Fruit fly (Drosophila melanogaster) whole organism: ENCODE measurements around the gene Alg2.

Experiments
- CG8478 ChIP-seq: fragments of >200 bp; optimal IDR thresholded peaks from 2 replicates; lab custom pipeline; 2018; ENCODE audit warnings: inconsistent platforms
- Dll ChIP-seq: fragments of >200 bp; optimal IDR thresholded peaks from 2 replicates; lab custom pipeline; 2017
- EcR ChIP-seq, 2 experiments: fragments of >200 bp; optimal IDR thresholded peaks; 2 replicates each; lab custom pipeline; 2017; ENCODE audit warnings: missing biosample characterization in 2 of 2, missing genetic modification characterization in 2 of 2, missing genetic modification reagents in 2 of 2
- pan ChIP-seq: fragments of >200 bp; optimal IDR thresholded peaks from 2 replicates; lab custom pipeline; 2017
- psq ChIP-seq: fragments of >200 bp; optimal IDR thresholded peaks from 2 replicates; lab custom pipeline; 2017
- usp ChIP-seq: fragments of >200 bp; optimal IDR thresholded peaks from 2 replicates; lab custom pipeline; 2017; ENCODE audit warnings: missing biosample characterization, missing genetic modification characterization, mixed read lengths

Gene Alg2

DNA sequence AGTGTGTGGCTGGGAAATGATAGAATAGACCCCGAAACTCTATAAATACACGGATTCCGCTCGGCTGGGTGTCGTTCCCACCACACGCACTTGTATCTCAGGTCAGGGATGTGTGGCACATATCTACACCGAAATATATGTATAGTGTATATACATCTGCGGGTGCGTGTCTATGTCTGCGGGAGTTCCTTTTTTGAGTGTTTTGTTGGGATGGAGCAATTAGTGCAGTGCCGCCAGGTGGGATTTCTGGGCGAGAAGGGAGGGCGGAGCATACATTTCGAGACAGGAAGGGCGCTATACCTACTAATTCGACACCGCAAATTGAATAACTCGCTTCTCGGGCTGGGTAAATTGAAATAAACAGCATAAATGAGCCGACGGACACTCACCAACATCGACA, 17.1 kb upstream of the Alg2 start:
- no peak for TF ChIP-seq usp (GFP tag; lab: Kevin White, UChicago)
- no peak for TF ChIP-seq CG8478 (lab: Kevin White, UChicago)
- TF ChIP-seq EcR (GFP tag; optimal IDR thresholded peaks at IDR 0.05; lab: Kevin White, UChicago), result no peak
- no peak for TF ChIP-seq psq (lab: Kevin White, UChicago)
- no peak for TF ChIP-seq pan (lab: Kevin White, UChicago)
- TF ChIP-seq Dll (lab: Kevin White, UChicago), result no peak

- no peak for TF ChIP-seq usp (GFP tag; lab: Kevin White, UChicago)
Measured at dm6 chr3L:3127544-3127943, 16.1 kb upstream of the Alg2 start, which contains the start of gene promL. Gene promL, minus strand, starts transcription at chr3L:3127724.

- no peak for TF ChIP-seq pan (lab: Kevin White, UChicago)
- TF ChIP-seq EcR (GFP tag; optimal IDR thresholded peaks at IDR 0.05; lab: Kevin White, UChicago), result no peak
- TF ChIP-seq psq (lab: Kevin White, UChicago), result no peak
- TF ChIP-seq CG8478 (lab: Kevin White, UChicago), result no peak
- no peak for TF ChIP-seq usp (GFP tag; lab: Kevin White, UChicago)
- TF ChIP-seq Dll (lab: Kevin White, UChicago), result no peak
Measured at dm6 chr3L:3134064-3134545, 9.5 kb upstream of the Alg2 start.

- TF ChIP-seq Dll (lab: Kevin White, UChicago) (no peak), pan (lab: Kevin White, UChicago) (no peak), psq (lab: Kevin White, UChicago) (no peak), CG8478 (lab: Kevin White, UChicago) (no peak), usp (GFP tag; lab: Kevin White, UChicago) (no peak), EcR (GFP tag; optimal IDR thresholded peaks at IDR 0.05; lab: Kevin White, UChicago) (no peak)
Measured at dm6 chr3L:3141411-3141810, 2.2 kb upstream of the Alg2 start.

dm6 chr3L:3142516-3143382, 859 bp upstream of the Alg2 start:
- TF ChIP-seq usp (GFP tag; lab: Kevin White, UChicago), result no peak
- no peak for TF ChIP-seq pan (lab: Kevin White, UChicago)
- TF ChIP-seq psq (lab: Kevin White, UChicago), result no peak
- no peak for TF ChIP-seq Dll (lab: Kevin White, UChicago)
- no peak for TF ChIP-seq CG8478 (lab: Kevin White, UChicago)
- TF ChIP-seq EcR (GFP tag; optimal IDR thresholded peaks at IDR 0.05; lab: Kevin White, UChicago), result no peak

dm6 chr3L:3148125-3149059, 4.8 kb downstream of the Alg2 start, which contains the start of the genes Usp5 and BtbVII:
Gene Usp5, minus strand, starts transcription at chr3L:3148358.
Gene BtbVII, plus strand, starts transcription at chr3L:3148646.
- TF ChIP-seq CG8478 (lab: Kevin White, UChicago) (no peak), usp (GFP tag; lab: Kevin White, UChicago) (no peak)

DNA sequence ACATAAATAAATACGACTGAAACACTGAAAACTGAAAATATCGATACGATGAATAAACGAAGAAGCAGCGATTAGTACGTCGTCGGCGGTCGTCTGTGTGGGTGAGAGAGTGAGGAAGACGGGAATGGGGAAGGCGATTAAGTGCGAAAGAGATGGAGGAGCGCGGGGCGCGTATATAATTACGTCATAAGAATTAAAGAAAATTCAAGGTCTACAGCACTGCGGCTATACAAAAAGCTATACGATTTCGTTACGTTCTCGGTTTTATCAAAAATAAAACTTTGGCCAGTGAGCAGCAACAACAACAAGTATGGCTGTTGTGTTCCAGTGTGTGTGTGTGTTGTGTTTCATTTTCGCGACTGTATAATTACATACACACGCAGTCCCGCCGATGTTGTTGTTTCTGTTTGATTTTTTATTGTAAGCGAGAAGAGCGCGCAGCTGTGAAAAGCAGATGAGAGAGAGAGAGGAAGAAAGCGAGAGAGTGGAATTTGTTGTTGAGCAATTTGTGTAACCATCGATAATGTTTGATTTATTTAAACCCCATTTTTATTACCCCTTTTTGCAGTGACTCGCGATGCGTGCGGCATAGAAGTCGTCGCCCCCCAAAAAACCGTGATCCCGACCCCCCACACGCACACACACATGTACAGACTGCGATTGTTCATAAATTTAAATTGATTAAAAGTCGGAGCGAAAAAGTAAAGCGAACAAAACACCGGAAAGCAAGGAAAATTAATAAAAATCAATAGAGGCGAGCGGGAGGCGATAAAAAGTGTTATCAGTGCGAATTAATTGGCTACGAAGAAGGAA, 5.7 kb downstream of the Alg2 start:
- TF ChIP-seq pan (lab: Kevin White, UChicago) (no peak), EcR (GFP tag; optimal IDR thresholded peaks at IDR 0.05; lab: Kevin White, UChicago) (no peak), Dll (lab: Kevin White, UChicago) (peak; percentile 18), usp (GFP tag; lab: Kevin White, UChicago) (no peak), CG8478 (lab: Kevin White, UChicago) (no peak), psq (lab: Kevin White, UChicago) (no peak)

DNA sequence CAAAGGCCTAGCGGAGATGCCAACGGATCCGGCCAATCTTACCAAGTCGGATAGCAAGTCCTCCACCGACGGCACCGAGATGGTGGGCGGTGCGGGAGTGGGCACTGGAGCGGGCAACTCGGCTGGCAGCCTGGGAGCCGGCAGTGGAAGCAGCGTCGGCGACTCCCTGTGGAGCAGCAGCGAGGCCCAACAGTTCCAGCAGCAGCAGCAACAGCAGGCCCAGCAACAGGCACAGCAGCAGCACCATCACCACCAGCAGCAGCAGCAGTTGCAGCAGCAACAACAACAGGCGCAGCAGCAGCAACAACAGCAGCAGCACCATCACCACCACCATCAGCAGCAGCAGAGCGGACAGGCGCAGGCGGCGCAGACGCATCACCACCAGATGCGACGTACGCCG, 6.8 kb downstream of the Alg2 start:
- TF ChIP-seq Dll (lab: Kevin White, UChicago) (no peak), pan (lab: Kevin White, UChicago) (no peak), usp (GFP tag; lab: Kevin White, UChicago) (no peak), CG8478 (lab: Kevin White, UChicago) (no peak), psq (lab: Kevin White, UChicago) (no peak), EcR (GFP tag; optimal IDR thresholded peaks at IDR 0.05; lab: Kevin White, UChicago) (no peak)

DNA sequence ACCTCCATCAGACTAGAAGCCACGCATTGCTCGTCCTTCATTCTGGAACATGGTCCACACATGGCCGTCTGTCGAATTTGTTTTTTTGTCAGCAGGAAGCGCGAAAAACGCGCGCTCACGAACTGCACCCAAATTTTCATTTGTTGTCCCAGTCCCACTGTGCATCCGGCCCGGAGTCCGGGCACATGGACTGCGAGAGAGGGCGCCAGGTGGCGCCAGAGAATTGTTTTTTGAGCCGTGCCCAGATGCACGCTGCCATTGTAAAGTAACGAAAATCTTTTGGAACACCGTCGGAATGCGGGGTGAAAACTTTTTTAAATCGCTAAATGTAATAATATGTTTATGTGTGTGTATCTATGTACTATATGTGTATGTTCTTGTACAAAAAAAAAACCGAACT, 14.0 kb downstream of the Alg2 start:
- TF ChIP-seq CG8478 (lab: Kevin White, UChicago) (no peak), EcR (GFP tag; optimal IDR thresholded peaks at IDR 0.05; lab: Kevin White, UChicago) (no peak), Dll (lab: Kevin White, UChicago) (no peak), psq (lab: Kevin White, UChicago) (no peak), pan (lab: Kevin White, UChicago) (no peak), usp (GFP tag; lab: Kevin White, UChicago) (no peak)
